Fruit fly (Drosophila melanogaster) whole organism, embryonic: ENCODE results near the gene mxt.

ENCODE experiments used
- Ada2b ChIP-seq: fragments of 200-800 bp; sonication (Bioruptor generic); IDR thresholded peaks from 2 replicates; pipeline ENCODE4 v1.3.6; 2022; ENCODE audit warnings: missing biosample characterization, missing genetic modification characterization
- Bgb ChIP-seq: fragments of 200-800 bp; sonication (Bioruptor generic); IDR thresholded peaks from 2 replicates; pipeline ENCODE4 v1.3.6; 2022; ENCODE audit warnings: missing biosample characterization, missing genetic modification characterization; ENCODE audit not compliant: partially characterized antibody
- CG9437 ChIP-seq: fragments of 200-800 bp; sonication (Bioruptor generic); optimal IDR thresholded peaks from 2 replicates; lab custom pipeline; 2018; ENCODE audit warnings: missing biosample characterization, mild to moderate bottlenecking, missing genetic modification characterization
- Dfd ChIP-seq, 2 experiments: fragments of >200 bp; optimal IDR thresholded peaks; 2 replicates each; lab custom pipeline; 2017; ENCODE audit warnings: missing biosample characterization in 2 of 2, missing genetic modification characterization in 2 of 2
- ttk ChIP-seq: fragments of 200-800 bp; sonication (Bioruptor generic); IDR thresholded peaks from 2 replicates; pipeline ENCODE4 v2.1.2; 2022; ENCODE audit warnings: missing biosample characterization, missing genetic modification characterization

DNA sequence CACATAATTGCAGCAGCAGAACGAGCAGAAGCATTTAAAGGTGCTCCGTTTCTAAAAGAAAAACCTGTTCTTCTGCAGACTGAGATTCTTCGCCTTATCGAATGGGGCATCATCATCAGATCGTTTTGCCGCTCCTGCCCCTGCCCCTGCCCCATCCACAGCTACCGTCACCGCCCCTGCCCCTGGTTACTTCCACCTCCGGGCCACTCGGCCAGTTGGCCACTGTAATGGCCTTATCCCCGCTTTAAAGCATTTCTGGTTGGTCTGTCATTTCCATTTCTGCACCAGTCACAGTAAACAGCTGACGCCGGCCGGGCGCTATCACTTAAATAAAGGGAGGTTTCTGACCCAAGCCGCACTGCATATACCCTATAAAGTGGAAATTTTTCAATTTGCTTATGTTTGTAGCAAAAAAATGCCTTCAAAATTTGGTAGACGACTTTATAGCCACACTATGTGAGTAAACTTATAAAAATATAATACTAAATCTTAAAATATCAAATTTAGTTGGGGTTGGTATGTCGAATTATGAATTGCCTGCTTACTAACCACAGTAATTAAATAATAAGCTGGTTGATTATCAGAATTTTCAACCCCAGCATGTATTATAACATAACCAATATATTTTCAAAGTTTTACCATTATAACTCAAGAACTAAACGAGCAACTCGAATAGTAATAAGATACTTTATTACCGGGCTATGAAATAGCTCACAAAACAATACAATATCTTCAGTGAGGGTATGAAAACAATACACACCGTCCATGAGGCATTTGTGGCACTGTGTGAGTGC is 36.2 kb downstream of the mxt start:
- peak; percentile 61 for TF ChIP-seq ttk (GFP tag; lab: Robert Waterston, UW)
- TF ChIP-seq Dfd (GFP tag; optimal IDR thresholded peaks at IDR 0.05; lab: Kevin White, UChicago), result no peak
- peak; percentile 42; the same call in 1 of the 2 replicates for TF ChIP-seq Ada2b (GFP tag; lab: Robert Waterston, UW)
- TF ChIP-seq Bgb, result no peak
- TF ChIP-seq CG9437 (GFP tag; lab: Kevin White, UChicago), result peak; percentile 86
